Worm (Caenorhabditis elegans) whole organism, L2 larva: ENCODE data around the gene R02F11.2.

ENCODE experiments used
- C34F6.9 ChIP-seq: fragments of 150-350 bp; optimal IDR thresholded peaks from 2 replicates; lab custom pipeline; 2014; ENCODE audit warnings: missing biosample characterization, missing genetic modification characterization
- F13H6.1 ChIP-seq: sonication (generic microtip); optimal IDR thresholded peaks from 2 replicates; lab custom pipeline; 2016; ENCODE audit warnings: missing genetic modification characterization, missing compliant biosample characterization
- R02D3.7 ChIP-seq: fragments of 150-350 bp; optimal IDR thresholded peaks from 2 replicates; lab custom pipeline; 2014; ENCODE audit warnings: missing biosample characterization, missing genetic modification characterization
- Y55F3AM.14 ChIP-seq: fragments of 200-800 bp; sonication (Bioruptor generic); optimal IDR thresholded peaks from 2 replicates; lab custom pipeline; 2018; ENCODE audit warnings: mild to moderate bottlenecking, missing genetic modification characterization, missing compliant biosample characterization
- ZK546.5 ChIP-seq: sonication (generic microtip); optimal IDR thresholded peaks from 2 replicates; lab custom pipeline; 2017; ENCODE audit warnings: missing biosample characterization, missing genetic modification characterization
- alr-1 ChIP-seq: fragments of 150-350 bp; optimal IDR thresholded peaks from 2 replicates; lab custom pipeline; 2014; ENCODE audit warnings: missing biosample characterization, missing genetic modification characterization
- aly-2 ChIP-seq: fragments of 150-350 bp; optimal IDR thresholded peaks from 2 replicates; lab custom pipeline; 2014; ENCODE audit warnings: missing biosample characterization, missing genetic modification characterization
- ama-1 ChIP-seq: fragments of 150-350 bp; optimal IDR thresholded peaks from 2 replicates; lab custom pipeline; 2018; ENCODE audit warnings: inconsistent platforms
- blmp-1 ChIP-seq: sonication (generic microtip); optimal IDR thresholded peaks from 2 replicates; lab custom pipeline; 2017; ENCODE audit warnings: missing genetic modification characterization, mild to moderate bottlenecking, missing compliant biosample characterization, antibody characterized with exemption, moderate library complexity; ENCODE audit not compliant: insufficient read depth
- ceh-16 ChIP-seq: fragments of 150-350 bp; optimal IDR thresholded peaks from 2 replicates; lab custom pipeline; 2014; ENCODE audit warnings: missing biosample characterization, missing genetic modification characterization
- ceh-82 ChIP-seq: fragments of 150-350 bp; optimal IDR thresholded peaks from 2 replicates; lab custom pipeline; 2014; ENCODE audit warnings: missing biosample characterization, missing genetic modification characterization
- crh-2 ChIP-seq: sonication (generic microtip); optimal IDR thresholded peaks from 2 replicates; lab custom pipeline; 2017; ENCODE audit warnings: missing biosample characterization, missing genetic modification characterization
- dmd-4 ChIP-seq: sonication (generic microtip); optimal IDR thresholded peaks from 2 replicates; lab custom pipeline; 2017; ENCODE audit warnings: missing biosample characterization, missing genetic modification characterization
- egl-27 ChIP-seq: sonication (generic microtip); optimal IDR thresholded peaks from 3 replicates; lab custom pipeline; 2017; ENCODE audit warnings: missing biosample characterization, missing genetic modification reagents, missing genetic modification characterization
- elt-1 ChIP-seq: fragments of 150-350 bp; optimal IDR thresholded peaks from 2 replicates; lab custom pipeline; 2014; ENCODE audit warnings: missing biosample characterization, missing genetic modification characterization
- elt-3 ChIP-seq: sonication (generic microtip); optimal IDR thresholded peaks from 2 replicates; lab custom pipeline; 2017; ENCODE audit warnings: missing biosample characterization, missing genetic modification characterization
- fos-1 ChIP-seq: fragments of 150-350 bp; optimal IDR thresholded peaks from 2 replicates; lab custom pipeline; 2014; ENCODE audit warnings: missing biosample characterization, missing genetic modification characterization
- gmeb-1 ChIP-seq: fragments of 150-350 bp; optimal IDR thresholded peaks from 2 replicates; lab custom pipeline; 2014; ENCODE audit warnings: missing biosample characterization, missing genetic modification characterization
- lin-11 ChIP-seq: fragments of 150-350 bp; sonication (generic microtip); optimal IDR thresholded peaks from 2 replicates; lab custom pipeline; 2014; ENCODE audit warnings: missing biosample characterization, missing genetic modification characterization, inconsistent platforms, mixed read lengths
- lin-13 ChIP-seq: fragments of 150-350 bp; optimal IDR thresholded peaks from 2 replicates; lab custom pipeline; 2014; ENCODE audit warnings: missing biosample characterization, missing genetic modification reagents, missing genetic modification characterization
- lin-39 ChIP-seq: fragments of 150-350 bp; optimal IDR thresholded peaks from 2 replicates; lab custom pipeline; 2014; ENCODE audit warnings: missing biosample characterization, missing genetic modification reagents, missing genetic modification characterization
- lsy-2 ChIP-seq, 2 experiments: fragments of 150-350 bp in 1 of 2; sonication (generic microtip) in 1 of 2; optimal IDR thresholded peaks; 2 replicates each; lab custom pipeline; 2014 to 2017; ENCODE audit warnings: missing biosample characterization in 2 of 2, missing genetic modification characterization in 2 of 2
- mab-5 ChIP-seq: fragments of 150-350 bp; optimal IDR thresholded peaks from 2 replicates; lab custom pipeline; 2014; ENCODE audit warnings: missing biosample characterization, missing genetic modification characterization
- mbf-1 ChIP-seq: sonication (generic microtip); optimal IDR thresholded peaks from 2 replicates; lab custom pipeline; 2017; ENCODE audit warnings: missing biosample characterization, missing genetic modification characterization
- mdl-1 ChIP-seq, 2 experiments: fragments of 150-350 bp in 1 of 2; sonication (generic microtip) in 1 of 2; optimal IDR thresholded peaks; 2 replicates each; lab custom pipeline; 2017; ENCODE audit warnings: missing biosample characterization in 2 of 2, missing genetic modification characterization in 2 of 2
- nhr-10 ChIP-seq: sonication (generic microtip); optimal IDR thresholded peaks from 2 replicates; lab custom pipeline; 2017; ENCODE audit warnings: missing biosample characterization, missing genetic modification characterization
- nhr-11 ChIP-seq: fragments of 150-350 bp; optimal IDR thresholded peaks from 2 replicates; lab custom pipeline; 2014; ENCODE audit warnings: missing biosample characterization, missing genetic modification characterization
- nhr-12 ChIP-seq: fragments of 150-350 bp; optimal IDR thresholded peaks from 2 replicates; lab custom pipeline; 2014; ENCODE audit warnings: missing biosample characterization, missing genetic modification characterization
- nhr-129 ChIP-seq: fragments of 150-350 bp; optimal IDR thresholded peaks from 2 replicates; lab custom pipeline; 2014; ENCODE audit warnings: missing biosample characterization, missing genetic modification characterization
- nhr-21 ChIP-seq: fragments of 150-350 bp; optimal IDR thresholded peaks from 2 replicates; lab custom pipeline; 2014; ENCODE audit warnings: missing biosample characterization, missing genetic modification characterization
- nhr-23 ChIP-seq: fragments of 150-350 bp; optimal IDR thresholded peaks from 2 replicates; lab custom pipeline; 2014; ENCODE audit warnings: missing biosample characterization, missing genetic modification reagents, missing genetic modification characterization
- nhr-237 ChIP-seq: fragments of 150-350 bp; optimal IDR thresholded peaks from 2 replicates; lab custom pipeline; 2014; ENCODE audit warnings: missing biosample characterization, missing genetic modification characterization
- nhr-25 ChIP-seq: fragments of 150-350 bp; sonication (generic microtip); optimal IDR thresholded peaks from 3 replicates; lab custom pipeline; 2014; ENCODE audit warnings: missing biosample characterization, missing genetic modification characterization
- nhr-6 ChIP-seq: fragments of 150-350 bp; optimal IDR thresholded peaks from 2 replicates; lab custom pipeline; 2014; ENCODE audit warnings: missing biosample characterization, missing genetic modification characterization
- nhr-77 ChIP-seq: fragments of 150-350 bp; optimal IDR thresholded peaks from 2 replicates; lab custom pipeline; 2014; ENCODE audit warnings: missing biosample characterization, missing genetic modification characterization
- peb-1 ChIP-seq: fragments of 150-350 bp; optimal IDR thresholded peaks from 2 replicates; lab custom pipeline; 2014; ENCODE audit warnings: missing biosample characterization, missing genetic modification characterization
- sem-4 ChIP-seq: fragments of 150-350 bp; optimal IDR thresholded peaks from 2 replicates; lab custom pipeline; 2014; ENCODE audit warnings: missing biosample characterization, missing genetic modification reagents, missing genetic modification characterization
- skn-1 ChIP-seq: sonication (generic microtip); optimal IDR thresholded peaks from 2 replicates; lab custom pipeline; 2017; ENCODE audit warnings: missing biosample characterization, missing genetic modification characterization
- sma-3 ChIP-seq: sonication (generic microtip); optimal IDR thresholded peaks from 2 replicates; lab custom pipeline; 2016; ENCODE audit warnings: missing genetic modification reagents, missing genetic modification characterization, missing compliant biosample characterization
- sma-9 ChIP-seq, 2 experiments: fragments of 150-350 bp in 1 of 2; sonication (generic microtip) in 1 of 2; optimal IDR thresholded peaks; 2 replicates each; lab custom pipeline; 2014 to 2016; ENCODE audit warnings: missing genetic modification characterization in 2 of 2, mild to moderate bottlenecking in 1 of 2, missing biosample characterization in 1 of 2, missing compliant biosample characterization in 1 of 2, missing genetic modification reagents in 1 of 2, moderate library complexity in 1 of 2
- snpc-4 ChIP-seq: fragments of 150-350 bp; optimal IDR thresholded peaks from 2 replicates; lab custom pipeline; 2014; ENCODE audit warnings: missing biosample characterization, missing genetic modification characterization
- unc-39 ChIP-seq: fragments of 150-350 bp; optimal IDR thresholded peaks from 2 replicates; lab custom pipeline; 2014; ENCODE audit warnings: missing biosample characterization, missing genetic modification characterization
- unc-55 ChIP-seq: fragments of 150-350 bp; sonication (generic microtip); optimal IDR thresholded peaks from 3 replicates; lab custom pipeline; 2014; ENCODE audit warnings: missing biosample characterization, missing genetic modification reagents, missing genetic modification characterization
- unc-62 ChIP-seq: fragments of 150-350 bp; optimal IDR thresholded peaks from 2 replicates; lab custom pipeline; 2014; ENCODE audit warnings: missing biosample characterization, missing genetic modification reagents, missing genetic modification characterization
- zag-1 ChIP-seq: fragments of 150-350 bp; optimal IDR thresholded peaks from 2 replicates; lab custom pipeline; 2014; ENCODE audit warnings: missing biosample characterization, missing genetic modification characterization
- ztf-1 ChIP-seq: fragments of 200-800 bp; sonication (Bioruptor generic); conservative IDR thresholded peaks from 2 replicates; pipeline ENCODE4 v1.3.6; 2022; ENCODE audit warnings: missing genetic modification characterization, missing compliant biosample characterization
- ztf-11 ChIP-seq: sonication (generic microtip); optimal IDR thresholded peaks from 2 replicates; lab custom pipeline; 2017; ENCODE audit warnings: missing biosample characterization, missing genetic modification characterization
- ztf-4 ChIP-seq: fragments of 150-350 bp; optimal IDR thresholded peaks from 2 replicates; lab custom pipeline; 2014; ENCODE audit warnings: missing biosample characterization, missing genetic modification characterization

The R02F11.2 gene

ce11 chrV:4823683-4824391 is 29.4 kb downstream of the R02F11.2 start (continued):
- TF ChIP-seq nhr-129 (tag; lab: Kevin White, UChicago) (peak; percentile 56), nhr-237 (tag; lab: Kevin White, UChicago) (no peak), mab-5 (tag; lab: Kevin White, UChicago) (no peak), ama-1 (peak; percentile 54)

- TF ChIP-seq fos-1 (tag; lab: Kevin White, UChicago) (peak; percentile 70), R02D3.7 (tag; lab: Kevin White, UChicago) (no peak), ztf-1 (GFP tag; lab: Robert Waterston, UW) (no peak), gmeb-1 (tag; lab: Kevin White, UChicago) (peak; percentile 79), nhr-10 (tag; lab: Kevin White, UChicago) (no peak), nhr-11 (tag; lab: Kevin White, UChicago) (no peak), nhr-25 (tag; lab: Kevin White, UChicago) (peak; percentile 68), F13H6.1 (tag; lab: Kevin White, UChicago) (peak; percentile 82), mbf-1 (no peak), snpc-4 (peak; percentile 39), mdl-1 (tag; optimal IDR thresholded peaks at IDR 0.05; lab: Kevin White, UChicago) (peak in 1 of 2 experiments; percentile 10), alr-1 (tag; lab: Kevin White, UChicago) (no peak), elt-1 (no peak), nhr-237 (tag; lab: Kevin White, UChicago) (no peak), crh-2 (tag; lab: Kevin White, UChicago) (peak; percentile 88), sma-9 (GFP tag; optimal IDR thresholded peaks at IDR 0.05; lab: Kevin White, UChicago) (peak; percentile 82), sma-9 (tag; optimal IDR thresholded peaks at IDR 0.05; lab: Kevin White, UChicago) (no peak), sem-4 (tag; lab: Kevin White, UChicago) (no peak), lsy-2 (tag; optimal IDR thresholded peaks at IDR 0.05; lab: Kevin White, UChicago) (peak; percentile 42 to 92), ztf-11 (tag; lab: Kevin White, UChicago) (no peak), skn-1 (no peak), ztf-4 (tag; lab: Kevin White, UChicago) (peak; percentile 75), aly-2 (tag; lab: Kevin White, UChicago) (no peak), ceh-82 (tag; lab: Kevin White, UChicago) (peak; percentile 76), ZK546.5 (tag; lab: Kevin White, UChicago) (no peak), ama-1 (peak; percentile 31), zag-1 (peak; percentile 49), unc-39 (tag; lab: Kevin White, UChicago) (no peak), nhr-21 (tag; lab: Kevin White, UChicago) (peak; percentile 49), nhr-23 (tag; lab: Kevin White, UChicago) (no peak), mab-5 (tag; lab: Kevin White, UChicago) (peak; percentile 39), egl-27 (no peak), unc-55 (GFP tag; lab: Kevin White, UChicago) (peak; percentile 96), blmp-1 (tag; lab: Kevin White, UChicago) (peak; percentile 36), nhr-6 (tag; lab: Kevin White, UChicago) (no peak), sma-3 (GFP tag; lab: Kevin White, UChicago) (peak; percentile 84), unc-62 (GFP tag; lab: Kevin White, UChicago) (no peak), ceh-16 (tag; lab: Kevin White, UChicago) (peak; percentile 61), nhr-77 (tag; lab: Kevin White, UChicago) (no peak), lin-39 (tag; lab: Kevin White, UChicago) (no peak), nhr-129 (tag; lab: Kevin White, UChicago) (peak; percentile 78), lin-11 (tag; lab: Kevin White, UChicago) (peak; percentile 89), dmd-4 (tag; lab: Kevin White, UChicago) (no peak), peb-1 (tag; lab: Kevin White, UChicago) (no peak), Y55F3AM.14 (GFP tag; lab: Kevin White, UChicago) (peak; percentile 59), elt-3 (tag; lab: Kevin White, UChicago) (no peak), C34F6.9 (peak; percentile 70), nhr-12 (tag; lab: Kevin White, UChicago) (no peak), lin-13 (GFP tag; lab: Kevin White, UChicago) (peak; percentile 80)
Measured at ce11 chrV:4826710-4827380, 32.4 kb downstream of the R02F11.2 start, which contains the start of the genes hsp-6 and C37H5.5. Gene hsp-6, minus strand, starts transcription at chrV:4826760. Gene C37H5.5, plus strand, starts transcription at chrV:4827360.
